Worm (Caenorhabditis elegans) whole organism, late embryonic: ENCODE results near the gene F09E10.5.

Experiments used
- K09A11.1 ChIP-seq: sonication (generic microtip); optimal IDR thresholded peaks from 2 replicates; lab custom pipeline; 2017; ENCODE audit warnings: antibody characterized with exemption, mild to moderate bottlenecking, missing genetic modification characterization, missing compliant biosample characterization; ENCODE audit not compliant: insufficient read depth
- T23F11.4 ChIP-seq: fragments of 200-800 bp; sonication (Bioruptor generic); optimal IDR thresholded peaks from 2 replicates; lab custom pipeline; 2018; ENCODE audit warnings: mild to moderate bottlenecking, missing genetic modification characterization, missing compliant biosample characterization
- ama-1 ChIP-seq: fragments of 150-350 bp; optimal IDR thresholded peaks from 2 replicates; lab custom pipeline; 2014
- ceh-19 ChIP-seq: fragments of 200-800 bp; sonication (Bioruptor generic); optimal IDR thresholded peaks from 2 replicates; lab custom pipeline; 2018; ENCODE audit warnings: mild to moderate bottlenecking, missing genetic modification characterization, missing compliant biosample characterization
- dve-1 ChIP-seq: sonication (generic microtip); optimal IDR thresholded peaks from 2 replicates; lab custom pipeline; 2017; ENCODE audit warnings: antibody characterized with exemption, mild to moderate bottlenecking, missing genetic modification characterization, missing compliant biosample characterization
- fax-1 ChIP-seq: sonication (generic microtip); optimal IDR thresholded peaks from 2 replicates; lab custom pipeline; 2016; ENCODE audit warnings: missing genotype, missing genetic modification characterization, missing compliant biosample characterization
- hlh-15 ChIP-seq: sonication (generic microtip); optimal IDR thresholded peaks from 2 replicates; lab custom pipeline; 2016; ENCODE audit warnings: missing genetic modification characterization, missing compliant biosample characterization
- hlh-30 ChIP-seq: sonication (generic microtip); optimal IDR thresholded peaks from 2 replicates; lab custom pipeline; 2017; ENCODE audit warnings: antibody characterized with exemption, missing genetic modification characterization, missing compliant biosample characterization; ENCODE audit not compliant: insufficient read depth
- odd-2 ChIP-seq: sonication (generic microtip); optimal IDR thresholded peaks from 2 replicates; lab custom pipeline; 2017; ENCODE audit warnings: antibody characterized with exemption, mild to moderate bottlenecking, missing genetic modification characterization, missing compliant biosample characterization
- pag-3 ChIP-seq: sonication (generic microtip); optimal IDR thresholded peaks from 2 replicates; lab custom pipeline; 2016; ENCODE audit warnings: missing compliant biosample characterization, missing genetic modification characterization, borderline replicate concordance
- pqm-1 ChIP-seq: sonication (generic microtip); optimal IDR thresholded peaks from 2 replicates; lab custom pipeline; 2016; ENCODE audit warnings: missing genetic modification characterization, missing compliant biosample characterization
- sox-4 ChIP-seq: sonication (generic microtip); optimal IDR thresholded peaks from 2 replicates; lab custom pipeline; 2017; ENCODE audit warnings: mild to moderate bottlenecking, missing genetic modification characterization, inconsistent platforms, missing compliant biosample characterization

ce11 chrX:1451816-1452602 is 42.1 kb downstream of the F09E10.5 start:
- no peak for TF ChIP-seq T23F11.4 (GFP tag; lab: Kevin White, UChicago)
- TF ChIP-seq pag-3, result no peak
- no peak for TF ChIP-seq fax-1 (tag; lab: Kevin White, UChicago)
- TF ChIP-seq sox-4 (tag; lab: Kevin White, UChicago), result no peak
- no peak for TF ChIP-seq pqm-1
- TF ChIP-seq hlh-15 (tag; lab: Kevin White, UChicago), result no peak
- TF ChIP-seq ceh-19 (GFP tag; lab: Kevin White, UChicago), result no peak
- no peak for TF ChIP-seq odd-2 (tag; lab: Kevin White, UChicago)
- no peak for TF ChIP-seq dve-1 (tag; lab: Kevin White, UChicago)
- TF ChIP-seq hlh-30 (tag; lab: Kevin White, UChicago), result no peak
- TF ChIP-seq ama-1 (lab: Kevin White, UChicago), result no peak
- TF ChIP-seq K09A11.1 (tag; lab: Kevin White, UChicago), result no peak
